Worm (Caenorhabditis elegans) whole organism, mixed stage, embryonic: ENCODE results near the gene C17H12.11.
"Not testable (repeated sequence)": the region's sequence is repeated elsewhere in the genome, so short reads cannot be mapped to it uniquely, and the experiment has no call there.

Experiments
- M03D4.4 ChIP-seq: sonication (generic microtip); optimal IDR thresholded peaks from 2 replicates; lab custom pipeline; 2017; ENCODE audit warnings: mild to moderate bottlenecking, missing genetic modification characterization, missing compliant biosample characterization
- bed-3 ChIP-seq: fragments of 200-800 bp; sonication (Bioruptor generic); optimal IDR thresholded peaks from 3 replicates; lab custom pipeline; 2018; ENCODE audit warnings: mild to moderate bottlenecking, missing genetic modification characterization, moderate library complexity, missing compliant biosample characterization
- blmp-1 ChIP-seq: fragments of 150-350 bp; optimal IDR thresholded peaks from 2 replicates; lab custom pipeline; 2014; ENCODE audit warnings: missing biosample characterization, missing genetic modification characterization
- ceh-39 ChIP-seq: fragments of 150-350 bp; optimal IDR thresholded peaks from 2 replicates; lab custom pipeline; 2014; ENCODE audit warnings: missing biosample characterization, missing genetic modification characterization
- ceh-83 ChIP-seq: fragments of 200-800 bp; sonication (Bioruptor generic); optimal IDR thresholded peaks from 2 replicates; lab custom pipeline; 2018; ENCODE audit warnings: mild to moderate bottlenecking, missing genetic modification characterization, missing compliant biosample characterization
- ces-1 ChIP-seq: fragments of 150-350 bp; optimal IDR thresholded peaks from 2 replicates; lab custom pipeline; 2014; ENCODE audit warnings: missing biosample characterization, missing genetic modification reagents, missing genetic modification characterization
- cnd-1 ChIP-seq: fragments of 200-800 bp; sonication (Bioruptor generic); optimal IDR thresholded peaks from 2 replicates; lab custom pipeline; 2018; ENCODE audit warnings: mild to moderate bottlenecking, missing genetic modification characterization, missing compliant biosample characterization
- drap-1 ChIP-seq: fragments of 200-800 bp; sonication (Bioruptor generic); optimal IDR thresholded peaks from 3 replicates; lab custom pipeline; 2018; ENCODE audit warnings: mild to moderate bottlenecking, missing genetic modification characterization, missing compliant biosample characterization
- elt-1 ChIP-seq: sonication (generic microtip); optimal IDR thresholded peaks from 2 replicates; lab custom pipeline; 2017; ENCODE audit warnings: missing genetic modification characterization, mild to moderate bottlenecking, missing compliant biosample characterization, antibody characterized with exemption, moderate library complexity, borderline replicate concordance; ENCODE audit not compliant: insufficient read depth
- elt-3 ChIP-seq: fragments of 150-350 bp; optimal IDR thresholded peaks from 2 replicates; lab custom pipeline; 2014; ENCODE audit warnings: missing biosample characterization, missing genetic modification characterization
- flh-1 ChIP-seq: fragments of 200-800 bp; sonication (Bioruptor generic); optimal IDR thresholded peaks from 2 replicates; lab custom pipeline; 2018; ENCODE audit warnings: mild to moderate bottlenecking, missing genetic modification characterization, moderate library complexity, missing compliant biosample characterization
- ham-2 ChIP-seq: fragments of 200-800 bp; sonication (Bioruptor generic); optimal IDR thresholded peaks from 2 replicates; lab custom pipeline; 2018; ENCODE audit warnings: mild to moderate bottlenecking, missing genetic modification characterization, missing compliant biosample characterization
- hlh-1 ChIP-seq: fragments of 150-350 bp; optimal IDR thresholded peaks from 2 replicates; lab custom pipeline; 2014; ENCODE audit warnings: missing biosample characterization, missing genetic modification reagents, missing genetic modification characterization
- lin-13 ChIP-seq: fragments of 150-350 bp; optimal IDR thresholded peaks from 2 replicates; lab custom pipeline; 2014; ENCODE audit warnings: missing biosample characterization, missing genetic modification characterization
- lin-32 ChIP-seq: fragments of 200-800 bp; sonication (Bioruptor generic); optimal IDR thresholded peaks from 2 replicates; lab custom pipeline; 2018; ENCODE audit warnings: mild to moderate bottlenecking, missing genetic modification characterization, missing compliant biosample characterization
- lsy-2 ChIP-seq: fragments of 150-350 bp; optimal IDR thresholded peaks from 2 replicates; lab custom pipeline; 2014; ENCODE audit warnings: missing biosample characterization, missing genetic modification characterization
- mab-5 ChIP-seq: fragments of 150-350 bp; optimal IDR thresholded peaks from 2 replicates; lab custom pipeline; 2014; ENCODE audit warnings: missing biosample characterization, missing genetic modification characterization
- mls-2 ChIP-seq: sonication (generic microtip); optimal IDR thresholded peaks from 2 replicates; lab custom pipeline; 2016; ENCODE audit warnings: mild to moderate bottlenecking, missing genetic modification characterization, moderate library complexity, missing compliant biosample characterization
- nhr-12 ChIP-seq: fragments of 150-350 bp; optimal IDR thresholded peaks from 2 replicates; lab custom pipeline; 2014; ENCODE audit warnings: missing biosample characterization, missing genetic modification characterization
- nhr-2 ChIP-seq: fragments of 150-350 bp; optimal IDR thresholded peaks from 2 replicates; lab custom pipeline; 2014; ENCODE audit warnings: missing biosample characterization, missing genetic modification characterization
- nhr-237 ChIP-seq: fragments of 150-350 bp; optimal IDR thresholded peaks from 2 replicates; lab custom pipeline; 2014; ENCODE audit warnings: missing biosample characterization, missing genetic modification characterization
- nhr-28 ChIP-seq: fragments of 150-350 bp; optimal IDR thresholded peaks from 2 replicates; lab custom pipeline; 2014; ENCODE audit warnings: missing biosample characterization, missing genetic modification characterization
- nhr-76 ChIP-seq: sonication (generic microtip); optimal IDR thresholded peaks from 2 replicates; lab custom pipeline; 2017; ENCODE audit warnings: missing biosample characterization, missing genetic modification characterization
- pha-4 ChIP-seq: fragments of 150-350 bp; optimal IDR thresholded peaks from 2 replicates; lab custom pipeline; 2018; ENCODE audit warnings: missing biosample characterization, missing genetic modification reagents, missing genetic modification characterization
- snpc-4 ChIP-seq: fragments of 150-350 bp; optimal IDR thresholded peaks from 2 replicates; lab custom pipeline; 2014; ENCODE audit warnings: missing biosample characterization, missing genetic modification characterization
- tbx-8 ChIP-seq: fragments of 200-800 bp; sonication (Bioruptor generic); optimal IDR thresholded peaks from 2 replicates; lab custom pipeline; 2018; ENCODE audit warnings: mild to moderate bottlenecking, missing genetic modification characterization, moderate library complexity, missing compliant biosample characterization
- unc-120 ChIP-seq: sonication (generic microtip); optimal IDR thresholded peaks from 2 replicates; lab custom pipeline; 2017; ENCODE audit warnings: missing genetic modification characterization, missing compliant biosample characterization; ENCODE audit not compliant: poor library complexity, severe bottlenecking
- unc-39 ChIP-seq: fragments of 150-350 bp; optimal IDR thresholded peaks from 2 replicates; lab custom pipeline; 2014; ENCODE audit warnings: missing biosample characterization, missing genetic modification characterization
- unc-62 ChIP-seq: fragments of 150-350 bp; optimal IDR thresholded peaks from 2 replicates; lab custom pipeline; 2014; ENCODE audit warnings: missing biosample characterization, missing genetic modification reagents, missing genetic modification characterization
- zip-8 ChIP-seq: fragments of 150-350 bp; optimal IDR thresholded peaks from 2 replicates; lab custom pipeline; 2014; ENCODE audit warnings: missing biosample characterization, missing genetic modification characterization

C17H12.11 gene

ce11 chrIV:6824622-6825021, 22.4 kb downstream of the C17H12.11 start, which contains the start of gene H20E11.3:
TSS of gene H20E11.3 (plus strand) at chrIV:6824816.
- TF ChIP-seq lin-32 (GFP tag; lab: Kevin White, UChicago) (no peak), drap-1 (no peak), cnd-1 (tag; lab: Kevin White, UChicago) (no peak), nhr-12 (tag; lab: Kevin White, UChicago) (no peak), zip-8 (no peak), lsy-2 (tag; lab: Kevin White, UChicago) (no peak), nhr-237 (no peak), pha-4 (no peak), ces-1 (GFP tag; lab: Kevin White, UChicago) (no peak), mls-2 (tag; lab: Kevin White, UChicago) (no peak), blmp-1 (tag; lab: Kevin White, UChicago) (no peak), nhr-2 (tag; lab: Kevin White, UChicago) (no peak), tbx-8 (GFP tag; lab: Kevin White, UChicago) (no peak)

- TF ChIP-seq unc-120; unc-62 (GFP tag; lab: Kevin White, UChicago); pha-4: not testable (repeated sequence)
These were observed 25.3 kb downstream of the C17H12.11 start, which contains the start of gene H20E11.2 for ce11 chrIV:6827477-6827876. TSS of gene H20E11.2 (plus strand) at chrIV:6827777.

- TF ChIP-seq mls-2 (tag; lab: Kevin White, UChicago): no peak
- TF ChIP-seq, all 35 proteins: peak for 0
These were observed 27.7 kb downstream of the C17H12.11 start, which contains the start of gene H20E11.1 for ce11 chrIV:6829902-6830301. TSS of gene H20E11.1 (plus strand) at chrIV:6830145.

ce11 chrIV:6832194-6832593, 30.0 kb downstream of the C17H12.11 start:
- TF ChIP-seq cnd-1 (tag; lab: Kevin White, UChicago) (no peak), hlh-1 (no peak), ces-1 (GFP tag; lab: Kevin White, UChicago) (no peak), nhr-28 (tag; lab: Kevin White, UChicago) (no peak), nhr-12 (tag; lab: Kevin White, UChicago) (no peak), lin-13 (tag; lab: Kevin White, UChicago) (no peak)

ce11 chrIV:6833617-6834016, 31.4 kb downstream of the C17H12.11 start:
- TF ChIP-seq unc-120: no peak
- TF ChIP-seq elt-1: peak; percentile 46

- TF ChIP-seq M03D4.4 (tag; lab: Kevin White, UChicago) (no peak), mls-2 (tag; lab: Kevin White, UChicago) (no peak), mab-5 (tag; lab: Kevin White, UChicago) (no peak), lsy-2 (tag; lab: Kevin White, UChicago) (no peak), ceh-39 (no peak), elt-3 (tag; lab: Kevin White, UChicago) (no peak), elt-1 (no peak), ces-1 (GFP tag; lab: Kevin White, UChicago) (no peak), nhr-237 (no peak), bed-3 (GFP tag; lab: Kevin White, UChicago) (no peak), hlh-1 (no peak), ham-2 (GFP tag; lab: Kevin White, UChicago) (no peak), drap-1 (no peak), unc-62 (GFP tag; lab: Kevin White, UChicago) (no peak), snpc-4 (tag; lab: Kevin White, UChicago) (no peak), lin-13 (tag; lab: Kevin White, UChicago) (no peak), unc-39 (tag; lab: Kevin White, UChicago) (no peak), tbx-8 (GFP tag; lab: Kevin White, UChicago) (no peak), nhr-2 (tag; lab: Kevin White, UChicago) (no peak), nhr-12 (tag; lab: Kevin White, UChicago) (no peak)
These were observed 32.5 kb downstream of the C17H12.11 start for ce11 chrIV:6834705-6835104.

- TF ChIP-seq drap-1: no peak
- no peak for TF ChIP-seq flh-1 (GFP tag; lab: Kevin White, UChicago)
- TF ChIP-seq unc-39 (tag; lab: Kevin White, UChicago): no peak
- no peak for TF ChIP-seq ces-1 (GFP tag; lab: Kevin White, UChicago)
- TF ChIP-seq pha-4: no peak
- no peak for TF ChIP-seq bed-3 (GFP tag; lab: Kevin White, UChicago)
- TF ChIP-seq lin-32 (GFP tag; lab: Kevin White, UChicago): no peak
- no peak for TF ChIP-seq zip-8
- no peak for TF ChIP-seq unc-62 (GFP tag; lab: Kevin White, UChicago)
- TF ChIP-seq unc-120: no peak
- no peak for TF ChIP-seq ceh-83 (GFP tag; lab: Kevin White, UChicago)
- no peak for TF ChIP-seq nhr-76 (tag; lab: Kevin White, UChicago)
- TF ChIP-seq ceh-39: no peak
- no peak for TF ChIP-seq elt-1
- no peak for TF ChIP-seq ham-2 (GFP tag; lab: Kevin White, UChicago)
- TF ChIP-seq nhr-237: no peak
These were observed 34.6 kb downstream of the C17H12.11 start for ce11 chrIV:6836769-6837168.
